Worm (Caenorhabditis elegans) whole organism, L2 larva: ENCODE data around the gene col-85.

Experiments
- lsy-2 ChIP-seq, 2 experiments: fragments of 150-350 bp in 1 of 2; sonication (generic microtip) in 1 of 2; optimal IDR thresholded peaks; 2 replicates each; lab custom pipeline; 2014 to 2017; ENCODE audit warnings: missing biosample characterization in 2 of 2, missing genetic modification characterization in 2 of 2
- nhr-25 ChIP-seq: fragments of 150-350 bp; sonication (generic microtip); optimal IDR thresholded peaks from 3 replicates; lab custom pipeline; 2014; ENCODE audit warnings: missing biosample characterization, missing genetic modification characterization
- sma-3 ChIP-seq: sonication (generic microtip); optimal IDR thresholded peaks from 2 replicates; lab custom pipeline; 2016; ENCODE audit warnings: missing genetic modification reagents, missing genetic modification characterization, missing compliant biosample characterization
- ztf-1 ChIP-seq: fragments of 200-800 bp; sonication (Bioruptor generic); conservative IDR thresholded peaks from 2 replicates; pipeline ENCODE4 v1.3.6; 2022; ENCODE audit warnings: missing genetic modification characterization, missing compliant biosample characterization

The col-85 gene

ce11 chrII:12444679-12445376 lies 50.1 kb downstream of the col-85 start, which contains the start of the genes W05H5.1 and pitr-6:
TSS of gene W05H5.1 (minus strand) at chrII:12444779.
TSS of gene pitr-6 (plus strand) at chrII:12445326.
- TF ChIP-seq ztf-1 (GFP tag; lab: Robert Waterston, UW), result no peak
- TF ChIP-seq nhr-25, result no peak
- no peak for TF ChIP-seq sma-3 (GFP tag; lab: Kevin White, UChicago)
- no peak for TF ChIP-seq lsy-2 (tag; optimal IDR thresholded peaks at IDR 0.05; lab: Kevin White, UChicago)
